ENCODE assay signal across 5 fruit fly cellular contexts in the genomic region with DNA sequence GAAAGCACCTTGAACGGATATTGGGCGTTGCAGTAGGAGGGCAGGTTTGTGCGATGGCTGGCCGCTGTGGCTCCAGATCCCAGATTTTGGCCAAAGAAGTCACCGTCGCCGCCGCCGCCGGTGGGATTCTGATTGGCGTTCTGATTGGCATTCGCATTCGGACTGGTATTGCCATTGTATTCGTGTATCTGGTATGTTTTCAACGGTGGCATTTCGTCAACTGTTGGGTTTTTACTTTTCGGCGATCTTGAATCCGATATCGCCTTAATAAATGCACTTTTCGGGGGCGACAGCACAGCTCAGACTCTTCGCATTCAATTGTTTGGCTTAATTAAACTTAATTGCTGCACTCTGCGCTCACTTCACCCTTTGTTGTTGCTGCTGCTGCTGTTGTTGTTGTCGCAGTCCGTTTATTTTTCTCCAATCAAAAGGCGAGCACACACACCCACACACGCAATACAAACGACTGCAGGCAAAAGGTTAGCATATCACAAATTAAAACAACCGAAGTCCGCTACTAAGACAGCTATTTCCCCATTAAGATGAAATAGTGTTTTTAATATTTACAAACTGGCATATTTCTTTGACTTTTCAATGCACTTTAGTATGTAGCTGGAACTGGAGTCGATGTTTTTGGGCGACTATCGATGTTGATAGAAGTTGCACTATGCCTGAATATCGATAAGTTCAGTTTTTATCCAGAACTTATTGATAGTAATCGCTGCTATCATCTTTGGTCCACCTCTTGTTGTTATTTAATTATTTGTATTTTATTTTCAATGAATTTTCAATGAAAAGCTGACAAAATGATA.
TF ChIP-seq lines count a peak whose summit lies in the region.

CG9426 (minus strand) TSS at position 643 of the 812 bp plus-strand sequence.
mRF1 (plus strand) TSS at position 699 of the 812 bp plus-strand sequence.

- TF ChIP-seq CTCF in whole organism, embryonic (GFP tag; optimal IDR thresholded peaks at IDR 0.05; lab: Kevin White, UChicago), result no peak

TF ChIP-seq in whole organism, adult, 20 proteins besides CTCF, POLR2A, EP300 and RAD21 (continues in another document):
- TF ChIP-seq kay (GFP tag; lab: Kevin White, UChicago; ENCODE audit: borderline replicate concordance), result no peak
- TF ChIP-seq ovo (GFP tag; optimal IDR thresholded peaks at IDR 0.05; lab: Kevin White, UChicago), result no peak
- TF ChIP-seq Hr96 (GFP tag; optimal IDR thresholded peaks at IDR 0.05; lab: Kevin White, UChicago), result no peak
- TF ChIP-seq CG7045 (GFP tag; optimal IDR thresholded peaks at IDR 0.05; lab: Kevin White, UChicago), result no peak
- peak; percentile 48 for TF ChIP-seq bab1 (GFP tag; optimal IDR thresholded peaks at IDR 0.05; lab: Kevin White, UChicago)
- peak; percentile 18 for TF ChIP-seq CG12768 (GFP tag; optimal IDR thresholded peaks at IDR 0.05; lab: Kevin White, UChicago)
- no peak for TF ChIP-seq Crg-1 (GFP tag; optimal IDR thresholded peaks at IDR 0.05; lab: Kevin White, UChicago)
- TF ChIP-seq tj (GFP tag; optimal IDR thresholded peaks at IDR 0.05; lab: Kevin White, UChicago), result no peak
- TF ChIP-seq CG7101 (tag; optimal IDR thresholded peaks at IDR 0.05; lab: Kevin White, UChicago), result peak; percentile 30
- TF ChIP-seq cic (GFP tag; optimal IDR thresholded peaks at IDR 0.05; lab: Kevin White, UChicago), result no peak
- TF ChIP-seq cnc (optimal IDR thresholded peaks at IDR 0.05; lab: Kevin White, UChicago), result no peak
- no peak for TF ChIP-seq CG5204 (GFP tag; optimal IDR thresholded peaks at IDR 0.05; lab: Kevin White, UChicago)
- peak; percentile 1 for TF ChIP-seq CG11617 (GFP tag; optimal IDR thresholded peaks at IDR 0.05; lab: Kevin White, UChicago)
- no peak for TF ChIP-seq toe (GFP tag; optimal IDR thresholded peaks at IDR 0.05; lab: Kevin White, UChicago)
- no peak for TF ChIP-seq Clk (GFP tag; optimal IDR thresholded peaks at IDR 0.05; lab: Kevin White, UChicago)
- TF ChIP-seq CG1620 (GFP tag; optimal IDR thresholded peaks at IDR 0.05; lab: Kevin White, UChicago), result peak; percentile 13

TF ChIP-seq in whole organism, embryonic, 481 proteins besides CTCF, POLR2A, EP300 and RAD21 (continues in another document):
- TF ChIP-seq pb (GFP tag; optimal IDR thresholded peaks at IDR 0.05; lab: Kevin White, UChicago) (no peak), bab2 (GFP tag; optimal IDR thresholded peaks at IDR 0.05; lab: Kevin White, UChicago) (no peak), CG4328 (GFP tag; optimal IDR thresholded peaks at IDR 0.05; lab: Kevin White, UChicago) (no peak), jing (GFP tag; optimal IDR thresholded peaks at IDR 0.05; lab: Kevin White, UChicago) (no peak), CG18476 (GFP tag; optimal IDR thresholded peaks at IDR 0.05; lab: Kevin White, UChicago) (no peak), CG11723 (GFP tag; optimal IDR thresholded peaks at IDR 0.05; lab: Kevin White, UChicago) (no peak), Stat92E (GFP tag; optimal IDR thresholded peaks at IDR 0.05; lab: Kevin White, UChicago) (peak in 1 of 3 experiments; percentile 34), fd96Cb (tag; optimal IDR thresholded peaks at IDR 0.05; lab: Kevin White, UChicago) (no peak), danr (GFP tag; IDR thresholded peaks at IDR 0.05; lab: Robert Waterston, UW) (no peak), CG2678 (tag; optimal IDR thresholded peaks at IDR 0.05; lab: Kevin White, UChicago) (no peak), crc (GFP tag; optimal IDR thresholded peaks at IDR 0.05; lab: Kevin White, UChicago) (no peak), Bgb (GFP tag; IDR thresholded peaks at IDR 0.05; lab: Robert Waterston, UW; ENCODE audit: partially characterized antibody) (peak; percentile 97), Dbx (GFP tag; IDR thresholded peaks at IDR 0.05; lab: Robert Waterston, UW) (0 out of 3 replicates have a peak, but pooled peaks have one; percentile 35), Kr (GFP tag; optimal IDR thresholded peaks at IDR 0.05; lab: Kevin White, UChicago) (no peak), CG7372 (GFP tag; IDR thresholded peaks at IDR 0.05; lab: Robert Waterston, UW) (no peak), CG15514 (GFP tag; optimal IDR thresholded peaks at IDR 0.05; lab: Kevin White, UChicago) (peak; percentile 94)

TF ChIP-seq in whole organism, prepupa, 60 proteins besides CTCF, POLR2A, EP300 and RAD21 (continues in another document):
- TF ChIP-seq Hr4 (GFP tag; optimal IDR thresholded peaks at IDR 0.05; lab: Kevin White, UChicago) (no peak), CG3919 (GFP tag; optimal IDR thresholded peaks at IDR 0.05; lab: Kevin White, UChicago) (no peak), dac (GFP tag; optimal IDR thresholded peaks at IDR 0.05; lab: Kevin White, UChicago) (no peak), svp (GFP tag; lab: Kevin White, UChicago) (peak; percentile 80), CG6163 (GFP tag; IDR thresholded peaks at IDR 0.05; lab: Robert Waterston, UW) (no peak), CG6854 (GFP tag; optimal IDR thresholded peaks at IDR 0.05; lab: Kevin White, UChicago) (no peak), CG10631 (GFP tag; optimal IDR thresholded peaks at IDR 0.05; lab: Kevin White, UChicago) (no peak), CG3032 (tag; optimal IDR thresholded peaks at IDR 0.05; lab: Kevin White, UChicago) (peak; percentile 21), CG8319 (GFP tag; optimal IDR thresholded peaks at IDR 0.05; lab: Kevin White, UChicago) (no peak), eg (GFP tag; IDR thresholded peaks at IDR 0.05; lab: Robert Waterston, UW) (no peak), Sox102F (GFP tag; optimal IDR thresholded peaks at IDR 0.05; lab: Kevin White, UChicago) (no peak), Smox (GFP tag; optimal IDR thresholded peaks at IDR 0.05; lab: Kevin White, UChicago) (no peak), CG15336 (GFP tag; IDR thresholded peaks at IDR 0.05; lab: Robert Waterston, UW) (no peak), Eip78C (GFP tag; lab: Kevin White, UChicago) (peak; percentile 36), cyc (GFP tag; optimal IDR thresholded peaks at IDR 0.05; lab: Kevin White, UChicago) (no peak), CG31627 (GFP tag; optimal IDR thresholded peaks at IDR 0.05; lab: Kevin White, UChicago) (peak; percentile 13), CG8632 (GFP tag; optimal IDR thresholded peaks at IDR 0.05; lab: Kevin White, UChicago) (no peak), Sox14 (GFP tag; optimal IDR thresholded peaks at IDR 0.05; lab: Kevin White, UChicago) (peak; percentile 65), CG7368 (GFP tag; optimal IDR thresholded peaks at IDR 0.05; lab: Kevin White, UChicago) (no peak)

TF ChIP-seq in whole organism, pupa, 21 proteins besides CTCF, POLR2A, EP300 and RAD21:
- TF ChIP-seq CG12605 (GFP tag; IDR thresholded peaks at IDR 0.05; lab: Robert Waterston, UW) (no peak), EcR (GFP tag; optimal IDR thresholded peaks at IDR 0.05; lab: Kevin White, UChicago) (peak; percentile 22), CG15710 (tag; optimal IDR thresholded peaks at IDR 0.05; lab: Kevin White, UChicago) (no peak), CG32121 (GFP tag; IDR thresholded peaks at IDR 0.05; lab: Robert Waterston, UW) (no peak), Ets98B (GFP tag; IDR thresholded peaks at IDR 0.05; lab: Robert Waterston, UW) (no peak)

TF ChIP-seq in whole organism, wandering third instar larva, 38 proteins besides CTCF, POLR2A, EP300 and RAD21 (continues in another document):
- no peak for TF ChIP-seq CrebA (GFP tag; optimal IDR thresholded peaks at IDR 0.05; lab: Kevin White, UChicago; ENCODE audit: borderline replicate concordance)
- no peak for TF ChIP-seq tai (GFP tag; optimal IDR thresholded peaks at IDR 0.05; lab: Kevin White, UChicago)
- no peak for TF ChIP-seq CG32264 (GFP tag; optimal IDR thresholded peaks at IDR 0.05; lab: Kevin White, UChicago)
- TF ChIP-seq Hr78 (GFP tag; optimal IDR thresholded peaks at IDR 0.05; lab: Kevin White, UChicago), result no peak
- no peak for TF ChIP-seq sage (GFP tag; optimal IDR thresholded peaks at IDR 0.05; lab: Kevin White, UChicago)
- no peak for TF ChIP-seq Rel (GFP tag; optimal IDR thresholded peaks at IDR 0.05; lab: Kevin White, UChicago)
- peak; percentile 1 for TF ChIP-seq Rel (tag; optimal IDR thresholded peaks at IDR 0.05; lab: Kevin White, UChicago)
- TF ChIP-seq dmrt93B (GFP tag; optimal IDR thresholded peaks at IDR 0.05; lab: Kevin White, UChicago), result no peak
- TF ChIP-seq Myc (optimal IDR thresholded peaks at IDR 0.05; lab: Kevin White, UChicago), result no peak
- TF ChIP-seq Dif (GFP tag; optimal IDR thresholded peaks at IDR 0.05; lab: Kevin White, UChicago; ENCODE audit: partially characterized antibody), result no peak
- TF ChIP-seq usp (GFP tag; optimal IDR thresholded peaks at IDR 0.05; lab: Kevin White, UChicago), result no peak
- peak; percentile 20 for TF ChIP-seq HLH106 (tag; optimal IDR thresholded peaks at IDR 0.05; lab: Kevin White, UChicago)
- peak; percentile 79 for TF ChIP-seq Hnf4 (GFP tag; optimal IDR thresholded peaks at IDR 0.05; lab: Kevin White, UChicago)
- TF ChIP-seq fru (GFP tag; optimal IDR thresholded peaks at IDR 0.05; lab: Kevin White, UChicago), result peak; percentile 0
- no peak for TF ChIP-seq Mio (GFP tag; optimal IDR thresholded peaks at IDR 0.05; lab: Kevin White, UChicago)
- TF ChIP-seq Abd-B (GFP tag; optimal IDR thresholded peaks at IDR 0.05; lab: Kevin White, UChicago), result no peak
- TF ChIP-seq dsf (GFP tag; optimal IDR thresholded peaks at IDR 0.05; lab: Kevin White, UChicago; ENCODE audit: borderline replicate concordance), result no peak
- peak; percentile 41 for TF ChIP-seq br (GFP tag; optimal IDR thresholded peaks at IDR 0.05; lab: Kevin White, UChicago)
- TF ChIP-seq CG9705 (GFP tag; optimal IDR thresholded peaks at IDR 0.05; lab: Kevin White, UChicago), result no peak
- no peak for TF ChIP-seq pan (optimal IDR thresholded peaks at IDR 0.05; lab: Kevin White, UChicago)
- peak; percentile 37 for TF ChIP-seq Jra (GFP tag; optimal IDR thresholded peaks at IDR 0.05; lab: Kevin White, UChicago)
- TF ChIP-seq dl (GFP tag; optimal IDR thresholded peaks at IDR 0.05; lab: Kevin White, UChicago; ENCODE audit: insufficient read depth in 1 of 2, partially characterized antibody in 2 of 2), result no peak
- TF ChIP-seq foxo (GFP tag; optimal IDR thresholded peaks at IDR 0.05; lab: Kevin White, UChicago), result no peak
- no peak for TF ChIP-seq N (GFP tag; optimal IDR thresholded peaks at IDR 0.05; lab: Kevin White, UChicago)
- no peak for TF ChIP-seq lola (GFP tag; optimal IDR thresholded peaks at IDR 0.05; lab: Kevin White, UChicago)
- TF ChIP-seq sv (GFP tag; optimal IDR thresholded peaks at IDR 0.05; lab: Kevin White, UChicago), result no peak
- no peak for TF ChIP-seq ey (GFP tag; optimal IDR thresholded peaks at IDR 0.05; lab: Kevin White, UChicago)
- no peak for TF ChIP-seq woc (GFP tag; optimal IDR thresholded peaks at IDR 0.05; lab: Kevin White, UChicago)
- TF ChIP-seq OdsH (GFP tag; optimal IDR thresholded peaks at IDR 0.05; lab: Kevin White, UChicago), result no peak
- no peak for TF ChIP-seq GATAd (GFP tag; optimal IDR thresholded peaks at IDR 0.05; lab: Kevin White, UChicago)
- no peak for TF ChIP-seq Dfd (GFP tag; optimal IDR thresholded peaks at IDR 0.05; lab: Kevin White, UChicago)
- TF ChIP-seq jim (GFP tag; optimal IDR thresholded peaks at IDR 0.05; lab: Kevin White, UChicago), result no peak
- peak; percentile 41 for TF ChIP-seq rgr (GFP tag; optimal IDR thresholded peaks at IDR 0.05; lab: Kevin White, UChicago)
